Worm (Caenorhabditis elegans) whole organism, L2 larva: ENCODE results near the gene vem-1.
A peak's percentile ranks its signal among the peaks of the same experiment; 100 is the strongest.

Experiments
- C34F6.9 ChIP-seq: fragments of 150-350 bp; optimal IDR thresholded peaks from 2 replicates; lab custom pipeline; 2014; ENCODE audit warnings: missing biosample characterization, missing genetic modification characterization
- F13H6.1 ChIP-seq: sonication (generic microtip); optimal IDR thresholded peaks from 2 replicates; lab custom pipeline; 2016; ENCODE audit warnings: missing genetic modification characterization, missing compliant biosample characterization
- Y55F3AM.14 ChIP-seq: fragments of 200-800 bp; sonication (Bioruptor generic); optimal IDR thresholded peaks from 2 replicates; lab custom pipeline; 2018; ENCODE audit warnings: mild to moderate bottlenecking, missing genetic modification characterization, missing compliant biosample characterization
- alr-1 ChIP-seq: fragments of 150-350 bp; optimal IDR thresholded peaks from 2 replicates; lab custom pipeline; 2014; ENCODE audit warnings: missing biosample characterization, missing genetic modification characterization
- aly-2 ChIP-seq: fragments of 150-350 bp; optimal IDR thresholded peaks from 2 replicates; lab custom pipeline; 2014; ENCODE audit warnings: missing biosample characterization, missing genetic modification characterization
- ama-1 ChIP-seq: fragments of 150-350 bp; optimal IDR thresholded peaks from 2 replicates; lab custom pipeline; 2018; ENCODE audit warnings: inconsistent platforms
- blmp-1 ChIP-seq: sonication (generic microtip); optimal IDR thresholded peaks from 2 replicates; lab custom pipeline; 2017; ENCODE audit warnings: missing genetic modification characterization, mild to moderate bottlenecking, missing compliant biosample characterization, antibody characterized with exemption, moderate library complexity; ENCODE audit not compliant: insufficient read depth
- ceh-16 ChIP-seq: fragments of 150-350 bp; optimal IDR thresholded peaks from 2 replicates; lab custom pipeline; 2014; ENCODE audit warnings: missing biosample characterization, missing genetic modification characterization
- ceh-82 ChIP-seq: fragments of 150-350 bp; optimal IDR thresholded peaks from 2 replicates; lab custom pipeline; 2014; ENCODE audit warnings: missing biosample characterization, missing genetic modification characterization
- crh-2 ChIP-seq: sonication (generic microtip); optimal IDR thresholded peaks from 2 replicates; lab custom pipeline; 2017; ENCODE audit warnings: missing biosample characterization, missing genetic modification characterization
- dmd-4 ChIP-seq: sonication (generic microtip); optimal IDR thresholded peaks from 2 replicates; lab custom pipeline; 2017; ENCODE audit warnings: missing biosample characterization, missing genetic modification characterization
- egl-27 ChIP-seq: sonication (generic microtip); optimal IDR thresholded peaks from 3 replicates; lab custom pipeline; 2017; ENCODE audit warnings: missing biosample characterization, missing genetic modification reagents, missing genetic modification characterization
- fos-1 ChIP-seq: fragments of 150-350 bp; optimal IDR thresholded peaks from 2 replicates; lab custom pipeline; 2014; ENCODE audit warnings: missing biosample characterization, missing genetic modification characterization
- gmeb-1 ChIP-seq: fragments of 150-350 bp; optimal IDR thresholded peaks from 2 replicates; lab custom pipeline; 2014; ENCODE audit warnings: missing biosample characterization, missing genetic modification characterization
- lin-11 ChIP-seq: fragments of 150-350 bp; sonication (generic microtip); optimal IDR thresholded peaks from 2 replicates; lab custom pipeline; 2014; ENCODE audit warnings: missing biosample characterization, missing genetic modification characterization, inconsistent platforms, mixed read lengths
- lin-13 ChIP-seq: fragments of 150-350 bp; optimal IDR thresholded peaks from 2 replicates; lab custom pipeline; 2014; ENCODE audit warnings: missing biosample characterization, missing genetic modification reagents, missing genetic modification characterization
- lin-39 ChIP-seq: fragments of 150-350 bp; optimal IDR thresholded peaks from 2 replicates; lab custom pipeline; 2014; ENCODE audit warnings: missing biosample characterization, missing genetic modification reagents, missing genetic modification characterization
- lsy-2 ChIP-seq, 2 experiments: fragments of 150-350 bp in 1 of 2; sonication (generic microtip) in 1 of 2; optimal IDR thresholded peaks; 2 replicates each; lab custom pipeline; 2014 to 2017; ENCODE audit warnings: missing biosample characterization in 2 of 2, missing genetic modification characterization in 2 of 2
- mab-5 ChIP-seq: fragments of 150-350 bp; optimal IDR thresholded peaks from 2 replicates; lab custom pipeline; 2014; ENCODE audit warnings: missing biosample characterization, missing genetic modification characterization
- mbf-1 ChIP-seq: sonication (generic microtip); optimal IDR thresholded peaks from 2 replicates; lab custom pipeline; 2017; ENCODE audit warnings: missing biosample characterization, missing genetic modification characterization
- mdl-1 ChIP-seq, 2 experiments: fragments of 150-350 bp in 1 of 2; sonication (generic microtip) in 1 of 2; optimal IDR thresholded peaks; 2 replicates each; lab custom pipeline; 2017; ENCODE audit warnings: missing biosample characterization in 2 of 2, missing genetic modification characterization in 2 of 2
- nhr-10 ChIP-seq: sonication (generic microtip); optimal IDR thresholded peaks from 2 replicates; lab custom pipeline; 2017; ENCODE audit warnings: missing biosample characterization, missing genetic modification characterization
- nhr-11 ChIP-seq: fragments of 150-350 bp; optimal IDR thresholded peaks from 2 replicates; lab custom pipeline; 2014; ENCODE audit warnings: missing biosample characterization, missing genetic modification characterization
- nhr-12 ChIP-seq: fragments of 150-350 bp; optimal IDR thresholded peaks from 2 replicates; lab custom pipeline; 2014; ENCODE audit warnings: missing biosample characterization, missing genetic modification characterization
- nhr-129 ChIP-seq: fragments of 150-350 bp; optimal IDR thresholded peaks from 2 replicates; lab custom pipeline; 2014; ENCODE audit warnings: missing biosample characterization, missing genetic modification characterization
- nhr-21 ChIP-seq: fragments of 150-350 bp; optimal IDR thresholded peaks from 2 replicates; lab custom pipeline; 2014; ENCODE audit warnings: missing biosample characterization, missing genetic modification characterization
- nhr-23 ChIP-seq: fragments of 150-350 bp; optimal IDR thresholded peaks from 2 replicates; lab custom pipeline; 2014; ENCODE audit warnings: missing biosample characterization, missing genetic modification reagents, missing genetic modification characterization
- nhr-25 ChIP-seq: fragments of 150-350 bp; sonication (generic microtip); optimal IDR thresholded peaks from 3 replicates; lab custom pipeline; 2014; ENCODE audit warnings: missing biosample characterization, missing genetic modification characterization
- nhr-6 ChIP-seq: fragments of 150-350 bp; optimal IDR thresholded peaks from 2 replicates; lab custom pipeline; 2014; ENCODE audit warnings: missing biosample characterization, missing genetic modification characterization
- nhr-77 ChIP-seq: fragments of 150-350 bp; optimal IDR thresholded peaks from 2 replicates; lab custom pipeline; 2014; ENCODE audit warnings: missing biosample characterization, missing genetic modification characterization
- peb-1 ChIP-seq: fragments of 150-350 bp; optimal IDR thresholded peaks from 2 replicates; lab custom pipeline; 2014; ENCODE audit warnings: missing biosample characterization, missing genetic modification characterization
- sem-4 ChIP-seq: fragments of 150-350 bp; optimal IDR thresholded peaks from 2 replicates; lab custom pipeline; 2014; ENCODE audit warnings: missing biosample characterization, missing genetic modification reagents, missing genetic modification characterization
- sma-3 ChIP-seq: sonication (generic microtip); optimal IDR thresholded peaks from 2 replicates; lab custom pipeline; 2016; ENCODE audit warnings: missing genetic modification reagents, missing genetic modification characterization, missing compliant biosample characterization
- sma-9 ChIP-seq, 2 experiments: fragments of 150-350 bp in 1 of 2; sonication (generic microtip) in 1 of 2; optimal IDR thresholded peaks; 2 replicates each; lab custom pipeline; 2014 to 2016; ENCODE audit warnings: missing genetic modification characterization in 2 of 2, mild to moderate bottlenecking in 1 of 2, missing biosample characterization in 1 of 2, missing compliant biosample characterization in 1 of 2, missing genetic modification reagents in 1 of 2, moderate library complexity in 1 of 2
- snpc-4 ChIP-seq: fragments of 150-350 bp; optimal IDR thresholded peaks from 2 replicates; lab custom pipeline; 2014; ENCODE audit warnings: missing biosample characterization, missing genetic modification characterization
- unc-39 ChIP-seq: fragments of 150-350 bp; optimal IDR thresholded peaks from 2 replicates; lab custom pipeline; 2014; ENCODE audit warnings: missing biosample characterization, missing genetic modification characterization
- unc-55 ChIP-seq: fragments of 150-350 bp; sonication (generic microtip); optimal IDR thresholded peaks from 3 replicates; lab custom pipeline; 2014; ENCODE audit warnings: missing biosample characterization, missing genetic modification reagents, missing genetic modification characterization
- zag-1 ChIP-seq: fragments of 150-350 bp; optimal IDR thresholded peaks from 2 replicates; lab custom pipeline; 2014; ENCODE audit warnings: missing biosample characterization, missing genetic modification characterization
- ztf-11 ChIP-seq: sonication (generic microtip); optimal IDR thresholded peaks from 2 replicates; lab custom pipeline; 2017; ENCODE audit warnings: missing biosample characterization, missing genetic modification characterization

vem-1 gene

ce11 chrX:8078374-8078773 lies 10.0 kb downstream of the vem-1 start:
- TF ChIP-seq lin-11 (no peak), fos-1 (tag; lab: Kevin White, UChicago) (peak; percentile 11)

ce11 chrX:8077748-8078147 lies 10.6 kb downstream of the vem-1 start, which contains the start of gene C46F2.1:
C46F2.1 (plus strand) TSS chrX:8078048.
- TF ChIP-seq egl-27, result no peak
- TF ChIP-seq peb-1, result no peak
- no peak for TF ChIP-seq unc-55 (GFP tag; lab: Kevin White, UChicago)
- no peak for TF ChIP-seq crh-2 (tag; lab: Kevin White, UChicago)
- TF ChIP-seq ztf-11 (tag; lab: Kevin White, UChicago), result no peak
- no peak for TF ChIP-seq nhr-12
- TF ChIP-seq nhr-23 (tag; lab: Kevin White, UChicago), result no peak
- no peak for TF ChIP-seq fos-1 (tag; lab: Kevin White, UChicago)
- TF ChIP-seq aly-2 (tag; lab: Kevin White, UChicago), result no peak

DNA sequence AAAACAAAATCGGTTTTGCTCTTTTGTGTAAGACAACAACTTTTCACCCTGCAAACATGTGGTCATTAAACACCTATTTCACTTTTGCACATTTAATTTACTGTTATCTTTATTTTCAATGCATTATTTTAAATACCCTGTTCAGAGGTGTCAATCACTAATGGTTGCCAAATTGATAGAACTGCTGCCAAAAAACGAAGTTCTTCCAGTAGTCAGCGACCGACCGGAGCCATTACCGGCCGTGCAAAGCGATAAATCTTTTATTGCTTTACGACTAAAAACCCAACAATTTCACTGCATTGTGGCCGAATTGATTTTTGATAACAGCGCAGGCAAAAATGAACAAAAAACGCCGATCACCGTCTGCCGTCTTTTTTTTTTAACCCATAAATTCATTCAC lies 13.8 kb downstream of the vem-1 start:
- TF ChIP-seq nhr-12 (no peak), nhr-6 (tag; lab: Kevin White, UChicago) (no peak), nhr-11 (tag; lab: Kevin White, UChicago) (no peak), nhr-10 (tag; lab: Kevin White, UChicago) (no peak), blmp-1 (tag; lab: Kevin White, UChicago) (no peak), mdl-1 (tag; optimal IDR thresholded peaks at IDR 0.05; lab: Kevin White, UChicago) (no peak), crh-2 (tag; lab: Kevin White, UChicago) (no peak), ceh-16 (tag; lab: Kevin White, UChicago) (no peak), sma-9 (GFP tag; optimal IDR thresholded peaks at IDR 0.05; lab: Kevin White, UChicago) (no peak), sma-9 (tag; optimal IDR thresholded peaks at IDR 0.05; lab: Kevin White, UChicago) (no peak), ceh-82 (tag; lab: Kevin White, UChicago) (no peak), mbf-1 (tag; lab: Kevin White, UChicago) (no peak), ztf-11 (tag; lab: Kevin White, UChicago) (no peak), nhr-25 (no peak), C34F6.9 (tag; lab: Kevin White, UChicago) (no peak), nhr-129 (tag; lab: Kevin White, UChicago) (no peak), lin-13 (GFP tag; lab: Kevin White, UChicago) (no peak), unc-55 (GFP tag; lab: Kevin White, UChicago) (no peak), sma-3 (GFP tag; lab: Kevin White, UChicago) (no peak), gmeb-1 (tag; lab: Kevin White, UChicago) (no peak)

DNA sequence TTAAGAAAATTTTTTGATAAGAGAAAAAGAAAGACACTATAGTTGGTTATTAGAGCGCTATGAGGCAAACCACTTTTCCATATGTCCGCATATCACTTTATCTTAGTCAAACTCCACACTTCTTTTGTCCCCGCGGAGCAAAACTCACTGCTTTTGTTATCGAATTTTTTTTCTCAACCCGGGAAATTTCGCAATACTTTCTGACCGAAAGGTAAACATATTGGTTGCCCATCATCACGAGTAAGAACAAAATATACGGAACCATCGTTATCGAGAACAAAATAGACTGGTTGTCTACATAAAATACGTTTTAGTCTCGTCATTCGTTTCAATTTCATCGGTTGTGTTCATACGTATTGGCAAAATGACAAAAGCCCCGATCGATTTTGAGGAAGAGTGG lies 19.1 kb downstream of the vem-1 start, which contains the start of gene C18A11.1:
Gene C18A11.1 (plus strand): TSS at position 36 of the 400 bp plus-strand sequence.
- TF ChIP-seq nhr-10 (tag; lab: Kevin White, UChicago) (no peak), zag-1 (no peak), C34F6.9 (tag; lab: Kevin White, UChicago) (no peak), nhr-129 (tag; lab: Kevin White, UChicago) (peak; percentile 35), ceh-82 (tag; lab: Kevin White, UChicago) (no peak), F13H6.1 (tag; lab: Kevin White, UChicago) (peak; percentile 40), aly-2 (tag; lab: Kevin White, UChicago) (no peak), nhr-21 (tag; lab: Kevin White, UChicago) (no peak), sem-4 (no peak), crh-2 (tag; lab: Kevin White, UChicago) (peak; percentile 40), nhr-11 (tag; lab: Kevin White, UChicago) (no peak), lsy-2 (tag; optimal IDR thresholded peaks at IDR 0.05; lab: Kevin White, UChicago) (no peak), Y55F3AM.14 (GFP tag; lab: Kevin White, UChicago) (no peak), nhr-25 (no peak), nhr-77 (tag; lab: Kevin White, UChicago) (no peak), fos-1 (tag; lab: Kevin White, UChicago) (peak; percentile 29), dmd-4 (tag; lab: Kevin White, UChicago) (no peak), gmeb-1 (tag; lab: Kevin White, UChicago) (peak; percentile 49), mdl-1 (tag; optimal IDR thresholded peaks at IDR 0.05; lab: Kevin White, UChicago) (no peak), snpc-4 (tag; lab: Kevin White, UChicago) (no peak), mab-5 (tag; lab: Kevin White, UChicago) (no peak), nhr-12 (no peak), ztf-11 (tag; lab: Kevin White, UChicago) (no peak), ama-1 (lab: Kevin White, UChicago) (no peak), lin-39 (tag; lab: Kevin White, UChicago) (no peak), sma-3 (GFP tag; lab: Kevin White, UChicago) (no peak), unc-39 (tag; lab: Kevin White, UChicago) (no peak), blmp-1 (tag; lab: Kevin White, UChicago) (no peak), alr-1 (tag; lab: Kevin White, UChicago) (no peak)
